Fruit fly (Drosophila melanogaster) Kc167 (cell line): ENCODE data around the gene CG15373.

Experiments used
- Myc ChIP-seq: fragments of >200 bp; optimal IDR thresholded peaks from 2 replicates; lab custom pipeline; 2017; ENCODE audit warnings: missing external identifiers
- Sin3A ChIP-seq: fragments of >200 bp; optimal IDR thresholded peaks from 2 replicates; lab custom pipeline; 2018; ENCODE audit warnings: missing external identifiers
- h ChIP-seq: fragments of >200 bp; optimal IDR thresholded peaks from 3 replicates; lab custom pipeline; 2018; ENCODE audit warnings: missing external identifiers
- insv ChIP-seq: fragments of >200 bp; optimal IDR thresholded peaks from 3 replicates; lab custom pipeline; 2018; ENCODE audit warnings: missing external identifiers
- psq ChIP-seq: fragments of >200 bp; optimal IDR thresholded peaks from 2 replicates; lab custom pipeline; 2017; ENCODE audit warnings: missing external identifiers
- ttk ChIP-seq: sonication (Bioruptor generic); optimal IDR thresholded peaks from 2 replicates; lab custom pipeline; 2017; ENCODE audit warnings: missing external identifiers

Gene CG15373

dm6 chrX:18094130-18094529 lies 50.3 kb downstream of the CG15373 start:
- TF ChIP-seq ttk (lab: Kevin White, UChicago) = no peak
- TF ChIP-seq psq (lab: Kevin White, UChicago) = no peak
- no peak for TF ChIP-seq Myc (lab: Kevin White, UChicago)
- no peak for TF ChIP-seq Sin3A (lab: Kevin White, UChicago)
- TF ChIP-seq insv = no peak
- no peak for TF ChIP-seq h (lab: Kevin White, UChicago)

- TF ChIP-seq ttk (lab: Kevin White, UChicago) = no peak
- no peak for TF ChIP-seq Myc (lab: Kevin White, UChicago)
- no peak for TF ChIP-seq insv
- TF ChIP-seq psq (lab: Kevin White, UChicago) = no peak
These were observed 51.1 kb downstream of the CG15373 start for dm6 chrX:18094747-18095352.
